Worm (Caenorhabditis elegans): ENCODE measurements around the gene plc-4.

DNA sequence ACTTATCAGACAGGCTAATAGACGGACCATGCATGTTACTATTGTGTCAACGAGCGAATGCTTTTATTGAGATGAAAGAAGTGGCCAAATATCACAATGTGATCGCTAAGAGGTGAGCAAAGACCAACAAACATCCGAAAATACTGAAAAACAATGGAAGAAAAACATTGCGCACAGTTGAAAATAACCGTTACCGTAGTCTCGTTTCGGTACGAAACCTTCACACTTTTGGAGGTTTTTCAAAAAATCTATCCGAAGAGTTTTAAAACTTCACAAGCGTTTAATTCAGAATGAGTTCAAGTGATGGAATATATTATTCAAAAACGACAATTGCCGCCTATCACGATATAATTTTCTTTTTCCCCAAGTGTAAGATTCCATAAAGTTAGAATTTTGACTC lies 3.6 kb downstream of the plc-4 start:
- TF ChIP-seq ceh-82 (tag; optimal IDR thresholded peaks at IDR 0.05) (no peak), dpl-1 (GFP tag; optimal IDR thresholded peaks at IDR 0.05) (peak; percentile 18 to 51 (median 42)), nhr-237 (tag; optimal IDR thresholded peaks at IDR 0.05) (no peak), elt-3 (tag; optimal IDR thresholded peaks at IDR 0.05) (no peak), ceh-8 (GFP tag; optimal IDR thresholded peaks at IDR 0.05) (no peak)

Measured in whole organism, L1 larva.